Comparison of ENCODE assay signal across 1 fruit fly cellular context in the genomic region with DNA sequence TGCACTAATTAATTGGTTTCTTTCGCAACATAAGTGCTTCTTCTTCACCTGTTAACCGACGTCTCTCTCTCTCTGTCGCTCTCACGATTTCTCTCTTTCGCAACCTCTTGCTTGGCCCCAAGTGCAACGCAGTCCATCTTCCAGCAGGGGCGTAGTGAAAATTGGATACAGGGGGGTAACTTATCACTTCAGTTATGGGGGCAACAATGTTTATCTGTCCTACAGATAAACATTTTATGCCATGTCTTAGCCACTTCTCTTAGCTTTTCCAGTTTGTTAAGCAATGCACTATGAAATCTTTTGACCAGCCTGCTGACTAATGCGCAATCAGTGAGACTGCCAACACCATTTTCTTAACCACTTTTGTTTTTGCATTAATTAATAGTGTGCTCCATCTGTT.
A peak's percentile ranks its signal among the peaks of the same experiment; 100 is the strongest.
TF ChIP-seq lines count a peak whose summit lies in the region.

No protein-coding gene starts in this region.

TF ChIP-seq in whole organism, embryonic, 481 proteins besides CTCF, POLR2A, EP300 and RAD21 (continued from another document and continues in another):
- TF ChIP-seq nau (GFP tag; optimal IDR thresholded peaks at IDR 0.05; lab: Kevin White, UChicago): no peak
- no peak for TF ChIP-seq CG13894 (tag; optimal IDR thresholded peaks at IDR 0.05; lab: Kevin White, UChicago)
- peak; percentile 4 for TF ChIP-seq CG15601 (tag; optimal IDR thresholded peaks at IDR 0.05; lab: Kevin White, UChicago)
- no peak for TF ChIP-seq br (optimal IDR thresholded peaks at IDR 0.05; lab: Kevin White, UChicago)
- TF ChIP-seq CG2202 (tag; optimal IDR thresholded peaks at IDR 0.05; lab: Kevin White, UChicago): no peak
- TF ChIP-seq CG11696 (GFP tag; IDR thresholded peaks at IDR 0.05; lab: Robert Waterston, UW): peak; percentile 26; the same call in 1 of the 2 replicates
- 0 out of 2 replicates have a peak, but pooled peaks have one; percentile 15 for TF ChIP-seq seq (GFP tag; IDR thresholded peaks at IDR 0.05; lab: Robert Waterston, UW)
- no peak for TF ChIP-seq Adf1 (GFP tag; IDR thresholded peaks at IDR 0.05; lab: Robert Waterston, UW)
- no peak for TF ChIP-seq pan (optimal IDR thresholded peaks at IDR 0.05; lab: Kevin White, UChicago)
- peak in 1 of 2 experiments; percentile 63 for TF ChIP-seq pan (GFP tag; optimal IDR thresholded peaks at IDR 0.05 in 1 of 2, IDR thresholded peaks at IDR 0.05 in 1 of 2)
- TF ChIP-seq sr (GFP tag; IDR thresholded peaks at IDR 0.05; lab: Robert Waterston, UW): peak; percentile 53; the same call in 1 of the 3 replicates
- TF ChIP-seq unpg (GFP tag; optimal IDR thresholded peaks at IDR 0.05; lab: Kevin White, UChicago): peak; percentile 57
- TF ChIP-seq hb (GFP tag; IDR thresholded peaks at IDR 0.05; lab: Robert Waterston, UW; ENCODE audit: partially characterized antibody): no peak
- TF ChIP-seq CG3847 (GFP tag; IDR thresholded peaks at IDR 0.05; lab: Robert Waterston, UW): no peak
- no peak for TF ChIP-seq CG32772 (GFP tag; IDR thresholded peaks at IDR 0.05; lab: Robert Waterston, UW)
- no peak for TF ChIP-seq CG4617 (GFP tag; optimal IDR thresholded peaks at IDR 0.05; lab: Kevin White, UChicago; ENCODE audit: borderline replicate concordance)
- TF ChIP-seq CG5180 (GFP tag; optimal IDR thresholded peaks at IDR 0.05; lab: Kevin White, UChicago): peak; percentile 41
- TF ChIP-seq Lim3 (GFP tag; IDR thresholded peaks at IDR 0.05; lab: Robert Waterston, UW): peak; percentile 18; the same call in 1 of the 2 replicates
- TF ChIP-seq PHDP (tag; optimal IDR thresholded peaks at IDR 0.05; lab: Kevin White, UChicago): peak; percentile 51
- TF ChIP-seq az2 (GFP tag; optimal IDR thresholded peaks at IDR 0.05; lab: Kevin White, UChicago): peak; percentile 33
- no peak for TF ChIP-seq CG6654 (GFP tag; optimal IDR thresholded peaks at IDR 0.05; lab: Kevin White, UChicago)
- no peak for TF ChIP-seq dmrt11E (tag; optimal IDR thresholded peaks at IDR 0.05; lab: Kevin White, UChicago)
- no peak for TF ChIP-seq CG18619 (GFP tag; optimal IDR thresholded peaks at IDR 0.05; lab: Kevin White, UChicago)
- peak; percentile 46 for TF ChIP-seq gcm (GFP tag; optimal IDR thresholded peaks at IDR 0.05; lab: Kevin White, UChicago)
- TF ChIP-seq cas (GFP tag; IDR thresholded peaks at IDR 0.05; lab: Robert Waterston, UW): no peak
- TF ChIP-seq eyg (GFP tag; optimal IDR thresholded peaks at IDR 0.05; lab: Kevin White, UChicago): no peak
- peak; percentile 34 for TF ChIP-seq CG12769 (tag; optimal IDR thresholded peaks at IDR 0.05; lab: Kevin White, UChicago)
- TF ChIP-seq luna (GFP tag; optimal IDR thresholded peaks at IDR 0.05; lab: Kevin White, UChicago): no peak
- TF ChIP-seq CG10462 (GFP tag; optimal IDR thresholded peaks at IDR 0.05; lab: Kevin White, UChicago): no peak
- TF ChIP-seq Awh (GFP tag; IDR thresholded peaks at IDR 0.05; lab: Robert Waterston, UW): no peak; the same call in none of the 2 replicates
- no peak for TF ChIP-seq kay (GFP tag; optimal IDR thresholded peaks at IDR 0.05; lab: Kevin White, UChicago)
- no peak for TF ChIP-seq CG12299 (tag; optimal IDR thresholded peaks at IDR 0.05; lab: Kevin White, UChicago)
- TF ChIP-seq CG6854 (GFP tag; optimal IDR thresholded peaks at IDR 0.05; lab: Kevin White, UChicago): no peak
- peak; percentile 64 for TF ChIP-seq HLH3B (GFP tag; IDR thresholded peaks at IDR 0.05; lab: Robert Waterston, UW)
- no peak for TF ChIP-seq prd (optimal IDR thresholded peaks at IDR 0.05; lab: Kevin White, UChicago)
- TF ChIP-seq prd (GFP tag; IDR thresholded peaks at IDR 0.05; lab: Robert Waterston, UW): peak; percentile 51; the same call in 2 of the 3 replicates
- peak; percentile 52; the same call in 2 of the 3 replicates for TF ChIP-seq tgo (GFP tag; IDR thresholded peaks at IDR 0.05; lab: Robert Waterston, UW)
- TF ChIP-seq CG2116 (GFP tag; optimal IDR thresholded peaks at IDR 0.05; lab: Kevin White, UChicago): peak; percentile 21
- TF ChIP-seq Six4 (GFP tag; optimal IDR thresholded peaks at IDR 0.05; lab: Kevin White, UChicago): peak; percentile 27
- no peak for TF ChIP-seq da (GFP tag; optimal IDR thresholded peaks at IDR 0.05; lab: Kevin White, UChicago)
- TF ChIP-seq dimm (GFP tag; IDR thresholded peaks at IDR 0.05; lab: Robert Waterston, UW): no peak
- peak; percentile 91 for TF ChIP-seq ci (GFP tag; IDR thresholded peaks at IDR 0.05; lab: Robert Waterston, UW)
- peak; percentile 35 for TF ChIP-seq CG8388 (GFP tag; optimal IDR thresholded peaks at IDR 0.05; lab: Kevin White, UChicago)
- TF ChIP-seq CG2875 (GFP tag; optimal IDR thresholded peaks at IDR 0.05; lab: Kevin White, UChicago): peak; percentile 54
- TF ChIP-seq CG3065 (GFP tag; optimal IDR thresholded peaks at IDR 0.05; lab: Kevin White, UChicago): no peak
- TF ChIP-seq bowl (GFP tag; IDR thresholded peaks at IDR 0.05; lab: Robert Waterston, UW): peak; percentile 55; the same call in 1 of the 2 replicates
- TF ChIP-seq CG6765 (GFP tag; optimal IDR thresholded peaks at IDR 0.05; lab: Kevin White, UChicago): no peak
- no peak for TF ChIP-seq Dip2 (GFP tag; IDR thresholded peaks at IDR 0.05; lab: Robert Waterston, UW)
- no peak for TF ChIP-seq ac (GFP tag; optimal IDR thresholded peaks at IDR 0.05; lab: Kevin White, UChicago)
- TF ChIP-seq Atf6 (GFP tag; IDR thresholded peaks at IDR 0.05; lab: Robert Waterston, UW): peak; percentile 55
- TF ChIP-seq Mes4 (GFP tag; optimal IDR thresholded peaks at IDR 0.05; lab: Kevin White, UChicago): no peak
- peak; percentile 64 for TF ChIP-seq Oli (tag; optimal IDR thresholded peaks at IDR 0.05; lab: Kevin White, UChicago)
- TF ChIP-seq CG1603 (tag; optimal IDR thresholded peaks at IDR 0.05; lab: Kevin White, UChicago): peak; percentile 72
- TF ChIP-seq CG7357 (GFP tag; IDR thresholded peaks at IDR 0.05; lab: Robert Waterston, UW): 0 out of 3 replicates have a peak, but pooled peaks have one; percentile 6
- TF ChIP-seq CG8944 (GFP tag; optimal IDR thresholded peaks at IDR 0.05; lab: Kevin White, UChicago): peak; percentile 34
- TF ChIP-seq CG9215 (GFP tag; IDR thresholded peaks at IDR 0.05; lab: Robert Waterston, UW): no peak
- TF ChIP-seq pfk (GFP tag; optimal IDR thresholded peaks at IDR 0.05; lab: Kevin White, UChicago): no peak
- TF ChIP-seq Gsc (GFP tag; IDR thresholded peaks at IDR 0.05; lab: Robert Waterston, UW): no peak
- peak; percentile 49 for TF ChIP-seq ind (GFP tag; optimal IDR thresholded peaks at IDR 0.05; lab: Kevin White, UChicago)
- TF ChIP-seq CG2129 (GFP tag; IDR thresholded peaks at IDR 0.05; lab: Robert Waterston, UW; ENCODE audit: partially characterized antibody): no peak
- TF ChIP-seq GATAe (GFP tag; conservative IDR thresholded peaks at IDR 0.05; lab: Robert Waterston, UW): 0 out of 2 replicates have a peak, but pooled peaks have one; percentile 16
- no peak for TF ChIP-seq CG31388 (GFP tag; optimal IDR thresholded peaks at IDR 0.05; lab: Kevin White, UChicago)
- no peak for TF ChIP-seq Lpt (GFP tag; optimal IDR thresholded peaks at IDR 0.05; lab: Kevin White, UChicago)
- TF ChIP-seq kni (GFP tag; optimal IDR thresholded peaks at IDR 0.05; lab: Kevin White, UChicago): no peak
- TF ChIP-seq sob (GFP tag; IDR thresholded peaks at IDR 0.05; lab: Robert Waterston, UW): peak; percentile 10; the same call in 1 of the 2 replicates
- TF ChIP-seq vvl (GFP tag; IDR thresholded peaks at IDR 0.05; lab: Robert Waterston, UW): peak; percentile 86
- peak; percentile 10 for TF ChIP-seq HLH54F (GFP tag; optimal IDR thresholded peaks at IDR 0.05; lab: Kevin White, UChicago)
- no peak for TF ChIP-seq Jarid2 (GFP tag; optimal IDR thresholded peaks at IDR 0.05; lab: Kevin White, UChicago)
- peak; percentile 42; the same call in 2 of the 4 replicates for TF ChIP-seq Gug (GFP tag; IDR thresholded peaks at IDR 0.05; lab: Robert Waterston, UW)
- TF ChIP-seq CG14667 (GFP tag; IDR thresholded peaks at IDR 0.05; lab: Robert Waterston, UW): no peak
- TF ChIP-seq CG6813 (GFP tag; optimal IDR thresholded peaks at IDR 0.05; lab: Kevin White, UChicago): peak; percentile 42
- TF ChIP-seq H15 (GFP tag; IDR thresholded peaks at IDR 0.05; lab: Robert Waterston, UW): peak; percentile 69; the same call in 2 of the 3 replicates
- peak; percentile 14 for TF ChIP-seq CG10654 (GFP tag; optimal IDR thresholded peaks at IDR 0.05; lab: Kevin White, UChicago)
- no peak for TF ChIP-seq nerfin-1 (tag; optimal IDR thresholded peaks at IDR 0.05; lab: Kevin White, UChicago)
- TF ChIP-seq CrebB (tag; optimal IDR thresholded peaks at IDR 0.05; lab: Kevin White, UChicago): no peak
- no peak for TF ChIP-seq tll (GFP tag; optimal IDR thresholded peaks at IDR 0.05; lab: Kevin White, UChicago)
- no peak for TF ChIP-seq Dll (GFP tag; IDR thresholded peaks at IDR 0.05; lab: Robert Waterston, UW; ENCODE audit: partially characterized antibody)
- TF ChIP-seq yki (optimal IDR thresholded peaks at IDR 0.05; lab: Kevin White, UChicago): no peak
- TF ChIP-seq CG15696 (tag; optimal IDR thresholded peaks at IDR 0.05; lab: Kevin White, UChicago): no peak
- TF ChIP-seq Med (GFP tag; lab: Kevin White, UChicago): peak; percentile 84
- TF ChIP-seq CG12219 (GFP tag; optimal IDR thresholded peaks at IDR 0.05; lab: Kevin White, UChicago): peak; percentile 39
- peak; percentile 20 for TF ChIP-seq CG8089 (GFP tag; optimal IDR thresholded peaks at IDR 0.05; lab: Kevin White, UChicago)
- no peak for TF ChIP-seq TFAM (GFP tag; optimal IDR thresholded peaks at IDR 0.05; lab: Kevin White, UChicago)
- no peak for TF ChIP-seq CG4404 (GFP tag; IDR thresholded peaks at IDR 0.05; lab: Robert Waterston, UW)
- TF ChIP-seq tio (GFP tag; optimal IDR thresholded peaks at IDR 0.05; lab: Kevin White, UChicago): no peak
- TF ChIP-seq CG3407 (GFP tag; optimal IDR thresholded peaks at IDR 0.05; lab: Kevin White, UChicago): peak; percentile 38
- peak; percentile 14 for TF ChIP-seq CG12104 (GFP tag; optimal IDR thresholded peaks at IDR 0.05; lab: Kevin White, UChicago)
- no peak for TF ChIP-seq Dp (GFP tag; optimal IDR thresholded peaks at IDR 0.05; lab: Kevin White, UChicago)
- no peak for TF ChIP-seq slp2 (GFP tag; optimal IDR thresholded peaks at IDR 0.05; lab: Kevin White, UChicago)
- TF ChIP-seq CG3726 (GFP tag; IDR thresholded peaks at IDR 0.05; lab: Robert Waterston, UW): 0 out of 3 replicates have a peak, but pooled peaks have one; percentile 38
- TF ChIP-seq MESR4 (GFP tag; optimal IDR thresholded peaks at IDR 0.05; lab: Kevin White, UChicago): no peak
- TF ChIP-seq Bteb2 (GFP tag; optimal IDR thresholded peaks at IDR 0.05; lab: Kevin White, UChicago): no peak
- no peak for TF ChIP-seq Ravus (GFP tag; IDR thresholded peaks at IDR 0.05; lab: Robert Waterston, UW)
- TF ChIP-seq CG18476 (GFP tag; optimal IDR thresholded peaks at IDR 0.05; lab: Kevin White, UChicago): no peak
- peak; percentile 40 for TF ChIP-seq wek (GFP tag; optimal IDR thresholded peaks at IDR 0.05; lab: Kevin White, UChicago)
- TF ChIP-seq CG3163 (GFP tag; optimal IDR thresholded peaks at IDR 0.05; lab: Kevin White, UChicago): no peak
- no peak for TF ChIP-seq exex (tag; optimal IDR thresholded peaks at IDR 0.05; lab: Kevin White, UChicago)
- TF ChIP-seq Asciz (GFP tag; optimal IDR thresholded peaks at IDR 0.05; lab: Kevin White, UChicago): peak; percentile 51
- TF ChIP-seq rib (GFP tag; IDR thresholded peaks at IDR 0.05; lab: Robert Waterston, UW): no peak
- TF ChIP-seq CG17612 (GFP tag; IDR thresholded peaks at IDR 0.05; lab: Robert Waterston, UW): no peak
- TF ChIP-seq Myb (GFP tag; optimal IDR thresholded peaks at IDR 0.05; lab: Kevin White, UChicago): no peak
- TF ChIP-seq Deaf1 (tag; optimal IDR thresholded peaks at IDR 0.05; lab: Kevin White, UChicago): no peak
- no peak for TF ChIP-seq CG15073 (GFP tag; optimal IDR thresholded peaks at IDR 0.05; lab: Kevin White, UChicago)
- no peak for TF ChIP-seq gfzf (GFP tag; optimal IDR thresholded peaks at IDR 0.05; lab: Kevin White, UChicago)
- TF ChIP-seq fu2 (GFP tag; optimal IDR thresholded peaks at IDR 0.05; lab: Kevin White, UChicago): no peak
- peak; percentile 31 for TF ChIP-seq Chrac-16 (GFP tag; optimal IDR thresholded peaks at IDR 0.05; lab: Kevin White, UChicago)
- no peak for TF ChIP-seq CG33213 (GFP tag; optimal IDR thresholded peaks at IDR 0.05; lab: Kevin White, UChicago)
- TF ChIP-seq CG17912 (GFP tag; optimal IDR thresholded peaks at IDR 0.05; lab: Kevin White, UChicago): peak; percentile 52
- TF ChIP-seq CG6683 (GFP tag; optimal IDR thresholded peaks at IDR 0.05; lab: Kevin White, UChicago): no peak
- TF ChIP-seq CG1529 (GFP tag; optimal IDR thresholded peaks at IDR 0.05; lab: Kevin White, UChicago): no peak
- no peak for TF ChIP-seq cato (GFP tag; optimal IDR thresholded peaks at IDR 0.05; lab: Kevin White, UChicago; ENCODE audit: borderline replicate concordance)
- TF ChIP-seq crp (GFP tag; optimal IDR thresholded peaks at IDR 0.05; lab: Kevin White, UChicago): no peak
- TF ChIP-seq ro (GFP tag; IDR thresholded peaks at IDR 0.05; lab: Robert Waterston, UW): no peak
- TF ChIP-seq Oaz (GFP tag; IDR thresholded peaks at IDR 0.05; lab: Robert Waterston, UW): peak; percentile 36; the same call in 1 of the 2 replicates
- no peak for TF ChIP-seq CG10274 (GFP tag; optimal IDR thresholded peaks at IDR 0.05; lab: Kevin White, UChicago)
- TF ChIP-seq sens-2 (GFP tag; IDR thresholded peaks at IDR 0.05; lab: Robert Waterston, UW): peak; percentile 48; the same call in 1 of the 2 replicates
- no peak for TF ChIP-seq Spps (tag; optimal IDR thresholded peaks at IDR 0.05; lab: Kevin White, UChicago)
- TF ChIP-seq Hmr (GFP tag; optimal IDR thresholded peaks at IDR 0.05; lab: Kevin White, UChicago): peak; percentile 40
- TF ChIP-seq gro (GFP tag; optimal IDR thresholded peaks at IDR 0.05; lab: Kevin White, UChicago): no peak
- peak; percentile 15 for TF ChIP-seq CG10543 (GFP tag; optimal IDR thresholded peaks at IDR 0.05; lab: Kevin White, UChicago)
- peak; percentile 21 for TF ChIP-seq CoRest (tag; optimal IDR thresholded peaks at IDR 0.05; lab: Kevin White, UChicago)
- TF ChIP-seq CG14441 (GFP tag; IDR thresholded peaks at IDR 0.05; lab: Robert Waterston, UW): peak; percentile 65
- TF ChIP-seq en (GFP tag; optimal IDR thresholded peaks at IDR 0.05; lab: Kevin White, UChicago): no peak
- TF ChIP-seq Bdp1 (GFP tag; optimal IDR thresholded peaks at IDR 0.05; lab: Kevin White, UChicago): no peak
- no peak for TF ChIP-seq CG14860 (GFP tag; IDR thresholded peaks at IDR 0.05; lab: Robert Waterston, UW; ENCODE audit: partially characterized antibody)
- TF ChIP-seq CG18011 (GFP tag; optimal IDR thresholded peaks at IDR 0.05; lab: Kevin White, UChicago): peak; percentile 18
- peak; percentile 22 for TF ChIP-seq jumu (GFP tag; optimal IDR thresholded peaks at IDR 0.05; lab: Kevin White, UChicago)
- no peak for TF ChIP-seq Eip74EF (GFP tag; optimal IDR thresholded peaks at IDR 0.05; lab: Kevin White, UChicago)
